Fruit fly (Drosophila melanogaster): ENCODE measurements around the gene CD98hc.
A peak's percentile ranks its signal among the peaks of the same experiment; 100 is the strongest.

DNA sequence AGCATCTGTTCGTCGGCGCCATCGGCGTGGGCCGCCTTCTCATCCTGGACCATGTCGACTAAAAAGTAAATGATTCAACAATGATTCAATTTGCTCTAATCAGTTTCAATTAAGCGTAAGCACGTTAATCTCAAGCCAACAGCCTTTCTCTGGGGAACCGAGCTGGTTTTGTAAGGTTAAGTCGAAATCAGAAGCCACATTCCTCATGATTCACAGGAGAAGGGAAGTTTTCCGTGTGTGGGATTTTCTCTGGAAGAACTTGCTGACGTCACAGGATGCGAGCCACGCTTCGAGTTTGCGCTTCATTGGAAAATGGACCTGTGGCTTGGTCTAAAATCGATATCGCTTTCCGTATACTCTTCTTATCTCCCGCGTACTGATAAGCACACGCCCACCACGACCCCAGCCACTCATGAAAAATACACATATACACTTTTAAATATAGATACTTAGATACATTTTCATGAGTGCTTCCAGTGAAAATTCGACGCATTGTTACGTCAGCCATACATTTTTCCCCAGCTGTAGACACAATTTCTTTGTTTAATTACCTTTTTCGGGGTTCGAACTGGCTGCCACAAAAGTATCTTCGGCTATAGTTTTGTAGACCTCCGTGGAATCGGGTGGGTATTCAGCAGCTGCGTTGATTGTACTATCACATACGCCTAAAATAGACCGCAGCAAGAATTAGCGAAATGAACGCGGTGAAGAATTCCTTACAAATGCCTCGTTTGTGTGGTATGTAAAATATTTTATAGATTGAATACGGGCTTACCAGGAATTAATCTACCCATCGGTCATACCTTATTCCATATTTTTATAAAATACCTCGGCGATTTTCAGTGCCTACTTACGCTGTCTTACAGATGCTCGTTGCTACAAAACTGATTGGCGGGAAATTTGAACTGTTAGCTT lies 960 bp downstream of the CD98hc start:
- no peak for TF ChIP-seq zen2 (GFP tag; IDR thresholded peaks at IDR 0.05; ENCODE audit: partially characterized antibody)
- TF ChIP-seq lilli (GFP tag; optimal IDR thresholded peaks at IDR 0.05): peak; percentile 43
- no peak for TF ChIP-seq seq (GFP tag; IDR thresholded peaks at IDR 0.05)
- TF ChIP-seq chn (GFP tag; optimal IDR thresholded peaks at IDR 0.05): no peak
- TF ChIP-seq knrl (GFP tag; IDR thresholded peaks at IDR 0.05; ENCODE audit: partially characterized antibody): peak; percentile 46; the same call in 1 of the 3 replicates
- TF ChIP-seq Stat92E (GFP tag; optimal IDR thresholded peaks at IDR 0.05): peak in 1 of 3 experiments; percentile 89
- no peak for TF ChIP-seq CG10274 (GFP tag; optimal IDR thresholded peaks at IDR 0.05)
- no peak for TF ChIP-seq CG7745 (tag; optimal IDR thresholded peaks at IDR 0.05)
- no peak for TF ChIP-seq CG11560 (tag; IDR thresholded peaks at IDR 0.05)
- no peak for TF ChIP-seq CG1529 (GFP tag; optimal IDR thresholded peaks at IDR 0.05)
